In the genomic region with DNA sequence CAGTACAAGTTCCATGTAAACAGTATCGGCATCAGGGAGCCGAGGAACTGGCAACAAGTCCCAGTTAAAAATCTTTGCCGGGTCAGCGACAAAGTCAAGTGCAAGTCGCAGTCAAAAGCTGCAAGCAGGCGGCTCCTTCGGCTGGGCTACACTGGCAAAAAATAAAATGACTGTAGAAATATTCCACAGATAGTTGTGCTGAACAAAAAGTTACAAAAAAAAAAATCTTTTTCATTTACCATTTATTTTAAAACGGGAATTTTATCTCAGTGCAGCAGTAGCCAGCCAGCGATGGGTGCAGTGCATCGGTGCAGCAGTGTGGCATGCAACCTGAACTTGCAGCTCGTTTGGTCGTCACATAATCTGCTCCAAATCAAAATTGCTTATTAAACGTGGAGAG, we compare ENCODE assay signal across 1 fruit fly cellular context.
TF ChIP-seq lines count a peak whose summit lies in the region.

No protein-coding gene starts in this region.

TF ChIP-seq in whole organism, prepupa, 60 proteins besides CTCF, POLR2A, EP300 and RAD21 (continued from another document):
- TF ChIP-seq Eip93F (GFP tag; optimal IDR thresholded peaks at IDR 0.05; lab: Kevin White, UChicago) (no peak), CG11294 (GFP tag; IDR thresholded peaks at IDR 0.05; lab: Robert Waterston, UW) (no peak), CG32006 (GFP tag; optimal IDR thresholded peaks at IDR 0.05; lab: Kevin White, UChicago) (peak; percentile 67), cyc (GFP tag; optimal IDR thresholded peaks at IDR 0.05; lab: Kevin White, UChicago) (peak; percentile 31), Sox102F (GFP tag; optimal IDR thresholded peaks at IDR 0.05; lab: Kevin White, UChicago) (no peak), CG1621 (tag; optimal IDR thresholded peaks at IDR 0.05; lab: Kevin White, UChicago) (peak; percentile 29), esn (GFP tag; optimal IDR thresholded peaks at IDR 0.05; lab: Kevin White, UChicago) (peak; percentile 10), CG7368 (GFP tag; optimal IDR thresholded peaks at IDR 0.05; lab: Kevin White, UChicago) (peak; percentile 3), CG3919 (GFP tag; optimal IDR thresholded peaks at IDR 0.05; lab: Kevin White, UChicago) (peak; percentile 56), ss (GFP tag; optimal IDR thresholded peaks at IDR 0.05; lab: Kevin White, UChicago) (peak in 1 of 2 experiments; percentile 19), OdsH (GFP tag; optimal IDR thresholded peaks at IDR 0.05; lab: Kevin White, UChicago) (peak; percentile 32), Hr39 (GFP tag; optimal IDR thresholded peaks at IDR 0.05; lab: Kevin White, UChicago) (peak; percentile 0), Eip75B (GFP tag; optimal IDR thresholded peaks at IDR 0.05; lab: Kevin White, UChicago) (no peak), lz (GFP tag; optimal IDR thresholded peaks at IDR 0.05; lab: Kevin White, UChicago) (no peak), CG3032 (tag; optimal IDR thresholded peaks at IDR 0.05; lab: Kevin White, UChicago) (peak; percentile 7)
